Worm (Caenorhabditis elegans) whole organism, L2 larva: Measurements from ENCODE around the gene attf-4.

Source experiments
- C34F6.9 ChIP-seq: fragments of 150-350 bp; optimal IDR thresholded peaks from 2 replicates; lab custom pipeline; 2014; ENCODE audit warnings: missing biosample characterization, missing genetic modification characterization
- ZK546.5 ChIP-seq: sonication (generic microtip); optimal IDR thresholded peaks from 2 replicates; lab custom pipeline; 2017; ENCODE audit warnings: missing biosample characterization, missing genetic modification characterization
- blmp-1 ChIP-seq: sonication (generic microtip); optimal IDR thresholded peaks from 2 replicates; lab custom pipeline; 2017; ENCODE audit warnings: missing genetic modification characterization, mild to moderate bottlenecking, missing compliant biosample characterization, antibody characterized with exemption, moderate library complexity; ENCODE audit not compliant: insufficient read depth
- elt-3 ChIP-seq: sonication (generic microtip); optimal IDR thresholded peaks from 2 replicates; lab custom pipeline; 2017; ENCODE audit warnings: missing biosample characterization, missing genetic modification characterization
- lin-39 ChIP-seq: fragments of 150-350 bp; optimal IDR thresholded peaks from 2 replicates; lab custom pipeline; 2014; ENCODE audit warnings: missing biosample characterization, missing genetic modification reagents, missing genetic modification characterization
- nhr-11 ChIP-seq: fragments of 150-350 bp; optimal IDR thresholded peaks from 2 replicates; lab custom pipeline; 2014; ENCODE audit warnings: missing biosample characterization, missing genetic modification characterization
- nhr-12 ChIP-seq: fragments of 150-350 bp; optimal IDR thresholded peaks from 2 replicates; lab custom pipeline; 2014; ENCODE audit warnings: missing biosample characterization, missing genetic modification characterization
- nhr-129 ChIP-seq: fragments of 150-350 bp; optimal IDR thresholded peaks from 2 replicates; lab custom pipeline; 2014; ENCODE audit warnings: missing biosample characterization, missing genetic modification characterization
- snpc-4 ChIP-seq: fragments of 150-350 bp; optimal IDR thresholded peaks from 2 replicates; lab custom pipeline; 2014; ENCODE audit warnings: missing biosample characterization, missing genetic modification characterization
- unc-55 ChIP-seq: fragments of 150-350 bp; sonication (generic microtip); optimal IDR thresholded peaks from 3 replicates; lab custom pipeline; 2014; ENCODE audit warnings: missing biosample characterization, missing genetic modification reagents, missing genetic modification characterization
- zag-1 ChIP-seq: fragments of 150-350 bp; optimal IDR thresholded peaks from 2 replicates; lab custom pipeline; 2014; ENCODE audit warnings: missing biosample characterization, missing genetic modification characterization

ce11 chrIII:6134111-6134510, 53.7 kb downstream of the attf-4 start:
- no peak for TF ChIP-seq lin-39
- TF ChIP-seq nhr-129 (tag; lab: Kevin White, UChicago), result peak; percentile 5
- no peak for TF ChIP-seq nhr-12 (tag; lab: Kevin White, UChicago)
- no peak for TF ChIP-seq snpc-4 (tag; lab: Kevin White, UChicago)
- no peak for TF ChIP-seq ZK546.5
- no peak for TF ChIP-seq elt-3 (tag; lab: Kevin White, UChicago)
- TF ChIP-seq nhr-11 (tag; lab: Kevin White, UChicago), result no peak
- no peak for TF ChIP-seq unc-55 (GFP tag; lab: Kevin White, UChicago)
- no peak for TF ChIP-seq zag-1 (tag; lab: Kevin White, UChicago)
- TF ChIP-seq blmp-1 (tag; lab: Kevin White, UChicago), result no peak
- TF ChIP-seq C34F6.9 (tag; lab: Kevin White, UChicago), result no peak
